Worm (Caenorhabditis elegans) whole organism, young adult: ENCODE measurements around the gene R10E11.6.
A peak's percentile ranks its signal among the peaks of the same experiment; 100 is the strongest.

ENCODE experiments used
- B0019.2 ChIP-seq: fragments of 200-800 bp; sonication (Bioruptor generic); conservative IDR thresholded peaks from 2 replicates; pipeline ENCODE4 v1.3.6; 2022; ENCODE audit warnings: missing genetic modification reagents, missing genetic modification characterization, missing compliant biosample characterization
- B0261.1 ChIP-seq: sonication (generic microtip); optimal IDR thresholded peaks from 2 replicates; lab custom pipeline; 2016; ENCODE audit warnings: mild to moderate bottlenecking, missing genetic modification characterization, moderate library complexity, missing compliant biosample characterization
- F10E7.11 ChIP-seq: sonication (generic microtip); optimal IDR thresholded peaks from 2 replicates; lab custom pipeline; 2017; ENCODE audit warnings: mild to moderate bottlenecking, missing genetic modification characterization, moderate library complexity, missing compliant biosample characterization
- F22D6.2 ChIP-seq: sonication (generic microtip); optimal IDR thresholded peaks from 2 replicates; lab custom pipeline; 2016; ENCODE audit warnings: mild to moderate bottlenecking, missing genetic modification characterization, missing compliant biosample characterization
- F23B12.7 ChIP-seq: sonication (generic microtip); optimal IDR thresholded peaks from 2 replicates; lab custom pipeline; 2017; ENCODE audit warnings: missing genetic modification characterization, mild to moderate bottlenecking, missing compliant biosample characterization, antibody characterized with exemption, moderate library complexity; ENCODE audit not compliant: insufficient read depth
- F49E8.2 ChIP-seq: sonication (generic microtip); optimal IDR thresholded peaks from 3 replicates; lab custom pipeline; 2017; ENCODE audit warnings: missing genetic modification characterization, mild to moderate bottlenecking, missing compliant biosample characterization, antibody characterized with exemption, moderate library complexity; ENCODE audit not compliant: insufficient read depth
- F57C9.4 ChIP-seq: sonication (generic microtip); optimal IDR thresholded peaks from 2 replicates; lab custom pipeline; 2017; ENCODE audit warnings: mild to moderate bottlenecking, missing genetic modification characterization, missing compliant biosample characterization
- K11D2.4 ChIP-seq: fragments of 200-800 bp; sonication (Bioruptor generic); IDR thresholded peaks from 2 replicates; pipeline ENCODE4 v1.3.6; 2022; ENCODE audit warnings: missing genetic modification reagents, missing genetic modification characterization, missing compliant biosample characterization
- K12H6.12 ChIP-seq: fragments of 200-800 bp; sonication (Bioruptor generic); optimal IDR thresholded peaks from 2 replicates; lab custom pipeline; 2018; ENCODE audit warnings: mild to moderate bottlenecking, missing genetic modification characterization, missing compliant biosample characterization
- Y53F4B.3 ChIP-seq: fragments of 200-800 bp; sonication (Bioruptor generic); IDR thresholded peaks from 2 replicates; pipeline ENCODE4 v1.3.6; 2022; ENCODE audit warnings: missing genetic modification reagents, missing genetic modification characterization, missing compliant biosample characterization
- Y53G8AR.9 ChIP-seq: fragments of 200-800 bp; sonication (Bioruptor generic); conservative IDR thresholded peaks from 2 replicates; pipeline ENCODE4 v1.3.6; 2022; ENCODE audit warnings: missing genetic modification reagents, missing genetic modification characterization, missing compliant biosample characterization
- Y56A3A.18 ChIP-seq: fragments of 200-800 bp; sonication (Bioruptor generic); IDR thresholded peaks from 2 replicates; pipeline ENCODE4 v1.3.6; 2022; ENCODE audit warnings: missing genetic modification reagents, missing genetic modification characterization, missing compliant biosample characterization
- Y79H2A.3 ChIP-seq: fragments of 200-800 bp; sonication (Bioruptor generic); conservative IDR thresholded peaks from 2 replicates; pipeline ENCODE4 v1.3.6; 2022; ENCODE audit warnings: missing genetic modification reagents, missing genetic modification characterization, missing compliant biosample characterization
- akir-1 ChIP-seq: fragments of 200-800 bp; sonication (Bioruptor generic); optimal IDR thresholded peaks from 2 replicates; lab custom pipeline; 2018; ENCODE audit warnings: mild to moderate bottlenecking, missing genetic modification characterization, moderate library complexity, missing compliant biosample characterization
- aptf-3 ChIP-seq: fragments of 200-800 bp; sonication (Bioruptor generic); IDR thresholded peaks from 2 replicates; pipeline ENCODE4 v1.3.6; 2022; ENCODE audit warnings: missing genetic modification characterization, missing compliant biosample characterization
- atf-7 ChIP-seq: sonication (generic microtip); optimal IDR thresholded peaks from 2 replicates; lab custom pipeline; 2017; ENCODE audit warnings: mild to moderate bottlenecking, missing genetic modification characterization, missing compliant biosample characterization
- athp-1 ChIP-seq: sonication (generic microtip); optimal IDR thresholded peaks from 2 replicates; lab custom pipeline; 2017; ENCODE audit warnings: mild to moderate bottlenecking, missing genetic modification characterization, missing compliant biosample characterization
- attf-6 ChIP-seq: fragments of 200-800 bp; sonication (Bioruptor generic); IDR thresholded peaks from 2 replicates; pipeline ENCODE4 v1.3.6; 2022; ENCODE audit warnings: missing genetic modification reagents, missing genetic modification characterization, missing compliant biosample characterization
- bed-1 ChIP-seq: fragments of 200-800 bp; sonication (Bioruptor generic); IDR thresholded peaks from 2 replicates; pipeline ENCODE4 v1.3.6; 2022; ENCODE audit warnings: missing genetic modification reagents, missing genetic modification characterization, missing compliant biosample characterization
- ceh-100 ChIP-seq: fragments of 200-800 bp; sonication (Bioruptor generic); IDR thresholded peaks from 2 replicates; pipeline ENCODE4 v1.3.6; 2022; ENCODE audit warnings: missing genetic modification reagents, missing genetic modification characterization, missing compliant biosample characterization
- ceh-27 ChIP-seq: fragments of 200-800 bp; sonication (Bioruptor generic); optimal IDR thresholded peaks from 2 replicates; lab custom pipeline; 2018; ENCODE audit warnings: mild to moderate bottlenecking, missing genetic modification characterization, moderate library complexity, missing compliant biosample characterization
- ceh-40 ChIP-seq: fragments of 200-800 bp; sonication (Bioruptor generic); IDR thresholded peaks from 2 replicates; pipeline ENCODE4 v1.3.6; 2022; ENCODE audit warnings: missing genetic modification characterization, missing compliant biosample characterization
- ceh-58 ChIP-seq: fragments of 200-800 bp; sonication (Bioruptor generic); IDR thresholded peaks from 2 replicates; pipeline ENCODE4 v1.3.6; 2022; ENCODE audit warnings: missing genetic modification characterization, missing compliant biosample characterization
- dox-1 ChIP-seq: fragments of 200-800 bp; sonication (Bioruptor generic); IDR thresholded peaks from 2 replicates; pipeline ENCODE4 v1.3.6; 2022; ENCODE audit warnings: missing genetic modification reagents, missing genetic modification characterization, missing compliant biosample characterization
- dpl-1 ChIP-seq: fragments of 150-350 bp; optimal IDR thresholded peaks from 2 replicates; lab custom pipeline; 2014; ENCODE audit warnings: missing biosample characterization, missing genetic modification reagents, missing genetic modification characterization
- him-1 ChIP-seq: sonication (generic microtip); optimal IDR thresholded peaks from 2 replicates; lab custom pipeline; 2016; ENCODE audit warnings: missing genotype, missing genetic modification reagents, missing genetic modification characterization, missing compliant biosample characterization
- hlh-26 ChIP-seq: fragments of 200-800 bp; sonication (Bioruptor generic); conservative IDR thresholded peaks from 2 replicates; pipeline ENCODE4 v1.3.6; 2022; ENCODE audit warnings: missing genetic modification reagents, missing genetic modification characterization, missing compliant biosample characterization
- hmg-1.2 ChIP-seq: fragments of 200-800 bp; sonication (Bioruptor generic); IDR thresholded peaks from 2 replicates; pipeline ENCODE4 v1.3.6; 2022; ENCODE audit warnings: missing genetic modification reagents, missing genetic modification characterization, missing compliant biosample characterization
- hmg-20 ChIP-seq: fragments of 200-800 bp; sonication (Bioruptor generic); IDR thresholded peaks from 2 replicates; pipeline ENCODE4 v1.3.6; 2022; ENCODE audit warnings: missing genetic modification reagents, missing genetic modification characterization, missing compliant biosample characterization
- hsf-1 ChIP-seq: fragments of 200-800 bp; sonication (Bioruptor generic); IDR thresholded peaks from 2 replicates; pipeline ENCODE4 v1.3.6; 2022; ENCODE audit warnings: missing genetic modification reagents, missing genetic modification characterization, missing compliant biosample characterization
- let-607 ChIP-seq, 2 experiments: fragments of 200-800 bp in 1 of 2; sonication (Bioruptor generic) in 1 of 2; sonication (generic microtip) in 1 of 2; optimal IDR thresholded peaks; 2 replicates each; lab custom pipeline; 2016 to 2018; ENCODE audit warnings: mild to moderate bottlenecking in 2 of 2, missing compliant biosample characterization in 2 of 2, missing genetic modification characterization in 2 of 2, moderate library complexity in 2 of 2, missing genotype in 1 of 2
- lir-1 ChIP-seq: fragments of 200-800 bp; sonication (Bioruptor generic); conservative IDR thresholded peaks from 2 replicates; pipeline ENCODE4 v1.3.6; 2022; ENCODE audit warnings: missing genetic modification reagents, missing genetic modification characterization, missing compliant biosample characterization
- madf-10 ChIP-seq: sonication (generic microtip); optimal IDR thresholded peaks from 2 replicates; lab custom pipeline; 2016; ENCODE audit warnings: mild to moderate bottlenecking, missing genetic modification characterization, missing compliant biosample characterization
- madf-3 ChIP-seq: fragments of 200-800 bp; sonication (Bioruptor generic); IDR thresholded peaks from 2 replicates; pipeline ENCODE4 v1.3.6; 2022; ENCODE audit warnings: missing genetic modification reagents, missing genetic modification characterization, missing compliant biosample characterization
- mcd-1 ChIP-seq: fragments of 200-800 bp; sonication (Bioruptor generic); IDR thresholded peaks from 2 replicates; pipeline ENCODE4 v1.3.6; 2022; ENCODE audit warnings: missing genetic modification reagents, missing genetic modification characterization, missing compliant biosample characterization
- mes-4 ChIP-seq: sonication (generic microtip); optimal IDR thresholded peaks from 2 replicates; lab custom pipeline; 2016; ENCODE audit warnings: missing genotype, missing genetic modification characterization, missing compliant biosample characterization
- nfya-1 ChIP-seq: sonication (generic microtip); optimal IDR thresholded peaks from 2 replicates; lab custom pipeline; 2017; ENCODE audit warnings: antibody characterized with exemption, missing compliant biosample characterization, missing genetic modification characterization, borderline replicate concordance; ENCODE audit not compliant: insufficient read depth
- nhr-179 ChIP-seq: sonication (generic microtip); optimal IDR thresholded peaks from 2 replicates; lab custom pipeline; 2016; ENCODE audit warnings: mild to moderate bottlenecking, missing genetic modification characterization, missing compliant biosample characterization
- nhr-27 ChIP-seq: fragments of 200-800 bp; sonication (Bioruptor generic); optimal IDR thresholded peaks from 2 replicates; lab custom pipeline; 2018; ENCODE audit warnings: mild to moderate bottlenecking, missing genetic modification characterization, moderate library complexity, missing compliant biosample characterization
- pha-4 ChIP-seq: fragments of 150-350 bp; sonication (generic microtip); optimal IDR thresholded peaks from 2 replicates; lab custom pipeline; 2014; ENCODE audit warnings: missing biosample characterization, missing genetic modification reagents, missing genetic modification characterization
- rpc-1 ChIP-seq, 2 experiments: fragments of 150-350 bp in 1 of 2; sonication (generic microtip) in 1 of 2; optimal IDR thresholded peaks; 2 replicates each; lab custom pipeline; 2014 to 2018; ENCODE audit warnings: missing biosample characterization in 1 of 2, missing genetic modification characterization in 1 of 2, missing genetic modification reagents in 1 of 2, missing genotype in 1 of 2
- snpc-1.1 ChIP-seq: sonication (generic microtip); optimal IDR thresholded peaks from 2 replicates; lab custom pipeline; 2017; ENCODE audit warnings: missing genetic modification characterization, mild to moderate bottlenecking, missing compliant biosample characterization, antibody characterized with exemption, moderate library complexity, missing genotype, missing genetic modification reagents; ENCODE audit not compliant: insufficient read depth
- snpc-3.4 ChIP-seq: sonication (generic microtip); optimal IDR thresholded peaks from 2 replicates; lab custom pipeline; 2017; ENCODE audit warnings: missing genetic modification characterization, mild to moderate bottlenecking, missing compliant biosample characterization, antibody characterized with exemption, moderate library complexity, missing genotype, missing genetic modification reagents
- tbp1 ChIP-seq: fragments of 200-800 bp; sonication (Bioruptor generic); optimal IDR thresholded peaks from 2 replicates; lab custom pipeline; 2018; ENCODE audit warnings: mild to moderate bottlenecking, missing genetic modification characterization, missing compliant biosample characterization
- unc-62 ChIP-seq: fragments of 150-350 bp; optimal IDR thresholded peaks from 2 replicates; lab custom pipeline; 2014; ENCODE audit warnings: missing biosample characterization, missing genetic modification reagents, missing genetic modification characterization
- zfh-2 ChIP-seq: fragments of 200-800 bp; sonication (Bioruptor generic); conservative IDR thresholded peaks from 2 replicates; pipeline ENCODE4 v1.3.6; 2022; ENCODE audit warnings: missing genetic modification reagents, missing genetic modification characterization, missing compliant biosample characterization
- ztf-22 ChIP-seq: fragments of 200-800 bp; sonication (Bioruptor generic); optimal IDR thresholded peaks from 2 replicates; lab custom pipeline; 2018; ENCODE audit warnings: mild to moderate bottlenecking, missing genetic modification characterization, moderate library complexity, missing compliant biosample characterization
- ztf-26 ChIP-seq: sonication (generic microtip); optimal IDR thresholded peaks from 2 replicates; lab custom pipeline; 2017; ENCODE audit warnings: missing genetic modification characterization, missing compliant biosample characterization

R10E11.6 gene

ce11 chrIII:9826005-9826404 lies 43.2 kb downstream of the R10E11.6 start (continued):
- TF ChIP-seq Y79H2A.3 (GFP tag; lab: Robert Waterston, UW) (no peak), let-607 (tag; optimal IDR thresholded peaks at IDR 0.05; lab: Kevin White, UChicago) (peak; percentile 22 to 26), Y56A3A.18 (GFP tag; lab: Robert Waterston, UW) (no peak), ceh-100 (GFP tag; lab: Robert Waterston, UW) (no peak), mes-4 (tag; lab: Kevin White, UChicago) (no peak), nfya-1 (tag; lab: Kevin White, UChicago) (no peak), him-1 (tag; lab: Kevin White, UChicago) (no peak), pha-4 (no peak), dox-1 (GFP tag; lab: Robert Waterston, UW) (no peak), madf-10 (no peak), tbp1 (peak; percentile 56), Y53F4B.3 (no peak), hmg-1.2 (0 out of 2 replicates have a peak, but pooled peaks have one; percentile 25), F57C9.4 (tag; lab: Kevin White, UChicago) (no peak), rpc-1 (optimal IDR thresholded peaks at IDR 0.05; lab: Kevin White, UChicago) (no peak), rpc-1 (tag; optimal IDR thresholded peaks at IDR 0.05; lab: Kevin White, UChicago) (no peak), F23B12.7 (tag; lab: Kevin White, UChicago) (no peak), attf-6 (no peak), aptf-3 (no peak), F49E8.2 (tag; lab: Kevin White, UChicago) (no peak), hsf-1 (no peak), ztf-22 (no peak), zfh-2 (GFP tag; lab: Robert Waterston, UW) (no peak), lir-1 (no peak), nhr-27 (tag; lab: Kevin White, UChicago) (no peak), akir-1 (no peak), B0019.2 (GFP tag; lab: Robert Waterston, UW) (no peak), F22D6.2 (tag; lab: Kevin White, UChicago) (no peak), F10E7.11 (no peak), dpl-1 (no peak), athp-1 (no peak), Y53G8AR.9 (peak; percentile 66), unc-62 (GFP tag; lab: Kevin White, UChicago) (no peak), B0261.1 (tag; lab: Kevin White, UChicago) (no peak), ceh-40 (GFP tag; lab: Robert Waterston, UW) (no peak), snpc-3.4 (no peak), ztf-26 (tag; lab: Kevin White, UChicago) (no peak), hlh-26 (no peak), atf-7 (tag; lab: Kevin White, UChicago) (peak; percentile 52), snpc-1.1 (tag; lab: Kevin White, UChicago) (no peak), ceh-58 (GFP tag; lab: Robert Waterston, UW) (no peak), mcd-1 (GFP tag; lab: Robert Waterston, UW) (0 out of 2 replicates have a peak, but pooled peaks have one; percentile 61), bed-1 (GFP tag; lab: Robert Waterston, UW) (no peak), hmg-20 (GFP tag; lab: Robert Waterston, UW) (no peak), K12H6.12 (tag; lab: Kevin White, UChicago) (peak; percentile 50), madf-3 (GFP tag; lab: Robert Waterston, UW) (no peak), nhr-179 (tag; lab: Kevin White, UChicago) (no peak), ceh-27 (no peak), K11D2.4 (GFP tag; lab: Robert Waterston, UW) (peak; percentile 67; the same call in 1 of the 2 replicates)
